Fruit fly (Drosophila melanogaster): ENCODE results near the gene GC.

DNA sequence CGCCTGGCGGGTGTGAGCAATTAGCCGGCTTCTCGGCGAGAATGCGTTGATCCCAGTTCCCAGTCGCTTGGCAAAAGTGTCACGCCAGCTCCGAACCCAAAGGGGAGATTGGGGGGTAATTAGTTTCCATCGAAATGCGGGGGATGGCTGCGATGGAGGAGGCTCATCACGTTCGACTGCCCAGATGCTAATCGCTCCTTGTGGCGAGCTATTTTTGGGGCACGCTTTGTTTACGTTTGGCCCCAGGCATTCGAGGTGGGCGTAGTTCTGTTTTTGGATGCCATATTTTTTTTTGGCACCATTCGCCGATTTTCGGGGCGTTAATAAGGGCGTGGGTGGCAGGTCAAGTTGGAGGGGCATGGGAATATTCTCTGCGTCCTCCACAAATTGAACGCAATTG lies 48.9 kb downstream of the GC start:
- no peak for TF ChIP-seq Dfd (GFP tag; optimal IDR thresholded peaks at IDR 0.05)
- TF ChIP-seq Myc (optimal IDR thresholded peaks at IDR 0.05): no peak
- no peak for TF ChIP-seq Jra (GFP tag; optimal IDR thresholded peaks at IDR 0.05)
- TF ChIP-seq Hr78 (GFP tag; optimal IDR thresholded peaks at IDR 0.05): no peak
- no peak for TF ChIP-seq sv (GFP tag; optimal IDR thresholded peaks at IDR 0.05)
- no peak for TF ChIP-seq psq (GFP tag; optimal IDR thresholded peaks at IDR 0.05)
- no peak for TF ChIP-seq Abd-B (GFP tag; optimal IDR thresholded peaks at IDR 0.05)
- no peak for TF ChIP-seq brk (GFP tag; optimal IDR thresholded peaks at IDR 0.05)
- TF ChIP-seq dsf (GFP tag; optimal IDR thresholded peaks at IDR 0.05; ENCODE audit: borderline replicate concordance): no peak
- TF ChIP-seq dmrt93B (GFP tag; optimal IDR thresholded peaks at IDR 0.05): no peak
